Fruit fly (Drosophila melanogaster) whole organism: ENCODE measurements around the gene CG33500.

Source experiments
- CG8478 ChIP-seq: fragments of >200 bp; optimal IDR thresholded peaks from 2 replicates; lab custom pipeline; 2018; ENCODE audit warnings: inconsistent platforms
- Dll ChIP-seq: fragments of >200 bp; optimal IDR thresholded peaks from 2 replicates; lab custom pipeline; 2017
- EcR ChIP-seq, 2 experiments: fragments of >200 bp; optimal IDR thresholded peaks; 2 replicates each; lab custom pipeline; 2017; ENCODE audit warnings: missing biosample characterization in 2 of 2, missing genetic modification characterization in 2 of 2, missing genetic modification reagents in 2 of 2
- pan ChIP-seq: fragments of >200 bp; optimal IDR thresholded peaks from 2 replicates; lab custom pipeline; 2017
- psq ChIP-seq: fragments of >200 bp; optimal IDR thresholded peaks from 2 replicates; lab custom pipeline; 2017
- usp ChIP-seq: fragments of >200 bp; optimal IDR thresholded peaks from 2 replicates; lab custom pipeline; 2017; ENCODE audit warnings: missing biosample characterization, missing genetic modification characterization, mixed read lengths

DNA sequence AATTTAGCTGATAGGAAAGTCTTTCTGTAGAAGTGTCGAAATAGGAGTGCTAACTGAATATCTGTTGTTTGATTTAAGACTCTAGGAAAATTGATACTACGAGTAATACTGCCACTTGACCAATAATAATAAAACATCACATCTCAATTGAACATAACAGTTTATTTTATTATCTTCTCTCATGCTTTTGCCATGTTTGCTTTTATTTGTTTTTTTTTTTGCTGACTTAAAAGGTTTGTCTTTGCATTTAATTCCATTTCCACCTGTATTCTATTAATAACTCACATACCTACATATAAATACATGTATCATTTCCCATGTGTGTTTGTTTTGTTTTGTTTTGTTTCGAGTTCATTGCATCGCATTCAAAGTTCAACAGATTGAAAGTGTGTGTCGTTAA, 14.2 kb downstream of the CG33500 start, which contains the start of the genes CG11714 and Fuca:
- TF ChIP-seq Dll (lab: Kevin White, UChicago) (no peak), usp (no peak), pan (lab: Kevin White, UChicago) (no peak), EcR (GFP tag; optimal IDR thresholded peaks at IDR 0.05; lab: Kevin White, UChicago) (no peak), psq (lab: Kevin White, UChicago) (no peak), CG8478 (no peak)
